Fruit fly (Drosophila melanogaster) whole organism: ENCODE results near the gene CG6005.

Experiments
- CG8478 ChIP-seq: fragments of >200 bp; optimal IDR thresholded peaks from 2 replicates; lab custom pipeline; 2018; ENCODE audit warnings: inconsistent platforms
- EcR ChIP-seq, 2 experiments: fragments of >200 bp; optimal IDR thresholded peaks; 2 replicates each; lab custom pipeline; 2017; ENCODE audit warnings: missing biosample characterization in 2 of 2, missing genetic modification characterization in 2 of 2, missing genetic modification reagents in 2 of 2
- pan ChIP-seq: fragments of >200 bp; optimal IDR thresholded peaks from 2 replicates; lab custom pipeline; 2017
- psq ChIP-seq: fragments of >200 bp; optimal IDR thresholded peaks from 2 replicates; lab custom pipeline; 2017
- usp ChIP-seq: fragments of >200 bp; optimal IDR thresholded peaks from 2 replicates; lab custom pipeline; 2017; ENCODE audit warnings: missing biosample characterization, missing genetic modification characterization, mixed read lengths

DNA sequence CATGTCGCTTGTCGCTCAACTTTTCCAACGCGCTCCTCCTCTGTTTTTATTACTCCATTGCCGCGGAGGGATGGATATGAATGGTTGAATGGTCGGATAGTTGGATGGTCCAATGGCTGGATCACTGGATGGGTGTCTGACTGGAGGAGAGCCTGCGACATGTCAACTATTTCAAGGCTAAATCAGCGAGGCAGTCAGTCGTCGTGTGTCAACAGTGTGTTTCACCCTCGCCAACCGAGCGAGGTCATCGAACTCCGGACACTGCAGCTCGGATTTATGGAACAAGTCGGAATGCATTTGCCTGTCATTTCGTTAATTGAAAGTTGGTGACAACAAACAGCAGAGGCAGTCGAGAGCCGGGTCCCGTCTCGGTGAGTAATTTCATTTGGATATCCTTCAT lies 48.1 kb upstream of the CG6005 start:
- TF ChIP-seq usp (GFP tag; lab: Kevin White, UChicago) (no peak), CG8478 (no peak), psq (lab: Kevin White, UChicago) (no peak), EcR (GFP tag; optimal IDR thresholded peaks at IDR 0.05; lab: Kevin White, UChicago) (peak in 1 of 2 experiments; percentile 17), pan (lab: Kevin White, UChicago) (no peak)
